Fruit fly (Drosophila melanogaster): Measurements from ENCODE around the gene Hexo2.

The Hexo2 gene

dm6 chrX:8685394-8685793 is 24.1 kb upstream of the Hexo2 start:
- no peak for TF ChIP-seq GATAd (GFP tag; optimal IDR thresholded peaks at IDR 0.05)
- TF ChIP-seq fru (GFP tag; optimal IDR thresholded peaks at IDR 0.05) = no peak
- no peak for TF ChIP-seq N (GFP tag; optimal IDR thresholded peaks at IDR 0.05)
- TF ChIP-seq ey (GFP tag; optimal IDR thresholded peaks at IDR 0.05) = no peak
- no peak for TF ChIP-seq Hr83 (GFP tag; optimal IDR thresholded peaks at IDR 0.05; ENCODE audit: poor library complexity, severe bottlenecking)
- TF ChIP-seq Abd-B (GFP tag; optimal IDR thresholded peaks at IDR 0.05) = no peak
- TF ChIP-seq Dif (GFP tag; optimal IDR thresholded peaks at IDR 0.05; ENCODE audit: partially characterized antibody) = no peak
- no peak for TF ChIP-seq br (GFP tag; optimal IDR thresholded peaks at IDR 0.05)
- no peak for TF ChIP-seq sv (GFP tag; optimal IDR thresholded peaks at IDR 0.05)
- TF ChIP-seq Dfd (GFP tag; optimal IDR thresholded peaks at IDR 0.05) = no peak
- no peak for TF ChIP-seq pan (optimal IDR thresholded peaks at IDR 0.05)
- no peak for TF ChIP-seq Mio (GFP tag; optimal IDR thresholded peaks at IDR 0.05)
- no peak for TF ChIP-seq brk (GFP tag; optimal IDR thresholded peaks at IDR 0.05)
- TF ChIP-seq jim (GFP tag; optimal IDR thresholded peaks at IDR 0.05) = no peak
- no peak for TF ChIP-seq Vsx2 (GFP tag; optimal IDR thresholded peaks at IDR 0.05; ENCODE audit: partially characterized antibody)

dm6 chrX:8690003-8690402 is 19.4 kb upstream of the Hexo2 start, which contains the start of the genes Ppt1 and Ogg1:
Ppt1 (minus strand) TSS chrX:8690227.
Ogg1 (plus strand) TSS chrX:8690327.
- TF ChIP-seq tai (GFP tag; optimal IDR thresholded peaks at IDR 0.05) = peak; percentile 86
- no peak for TF ChIP-seq Dfd (GFP tag; optimal IDR thresholded peaks at IDR 0.05)
- peak; percentile 63 for TF ChIP-seq br (GFP tag; optimal IDR thresholded peaks at IDR 0.05)
- TF ChIP-seq Hnf4 (GFP tag; optimal IDR thresholded peaks at IDR 0.05) = peak; percentile 84
- peak; percentile 58 for TF ChIP-seq sv (GFP tag; optimal IDR thresholded peaks at IDR 0.05)
- TF ChIP-seq OdsH (GFP tag; optimal IDR thresholded peaks at IDR 0.05) = peak; percentile 41
- TF ChIP-seq foxo (GFP tag; optimal IDR thresholded peaks at IDR 0.05) = peak in 1 of 2 experiments; percentile 80
- no peak for TF ChIP-seq usp (GFP tag; optimal IDR thresholded peaks at IDR 0.05)
- TF ChIP-seq CG32264 (GFP tag; optimal IDR thresholded peaks at IDR 0.05) = no peak
- no peak for TF ChIP-seq Rel (GFP tag; optimal IDR thresholded peaks at IDR 0.05)
- peak; percentile 98 for TF ChIP-seq Rel (tag; optimal IDR thresholded peaks at IDR 0.05)
- no peak for TF ChIP-seq Mio (GFP tag; optimal IDR thresholded peaks at IDR 0.05)
- TF ChIP-seq sage (GFP tag; optimal IDR thresholded peaks at IDR 0.05) = peak; percentile 36
- TF ChIP-seq h (GFP tag; optimal IDR thresholded peaks at IDR 0.05) = peak; percentile 76
- TF ChIP-seq psq (GFP tag; optimal IDR thresholded peaks at IDR 0.05) = peak; percentile 50
- TF ChIP-seq lola (GFP tag; optimal IDR thresholded peaks at IDR 0.05) = no peak
- TF ChIP-seq brk (GFP tag; optimal IDR thresholded peaks at IDR 0.05) = peak; percentile 29
- TF ChIP-seq Jra (GFP tag; optimal IDR thresholded peaks at IDR 0.05) = peak; percentile 77
- peak; percentile 41 for TF ChIP-seq CG9705 (GFP tag; optimal IDR thresholded peaks at IDR 0.05)
- TF ChIP-seq dl (GFP tag; optimal IDR thresholded peaks at IDR 0.05; ENCODE audit: insufficient read depth in 1 of 2, partially characterized antibody in 2 of 2) = no peak
- TF ChIP-seq dsf (GFP tag; optimal IDR thresholded peaks at IDR 0.05; ENCODE audit: borderline replicate concordance) = peak; percentile 28
- no peak for TF ChIP-seq Hr78 (GFP tag; optimal IDR thresholded peaks at IDR 0.05)
- TF ChIP-seq Sp1 (GFP tag; optimal IDR thresholded peaks at IDR 0.05) = peak; percentile 59
- TF ChIP-seq Hr83 (GFP tag; optimal IDR thresholded peaks at IDR 0.05; ENCODE audit: poor library complexity, severe bottlenecking) = peak; percentile 82
- peak; percentile 63 for TF ChIP-seq HLH106 (tag; optimal IDR thresholded peaks at IDR 0.05)
- TF ChIP-seq woc (GFP tag; optimal IDR thresholded peaks at IDR 0.05) = peak; percentile 86
- peak; percentile 75 for TF ChIP-seq rgr (GFP tag; optimal IDR thresholded peaks at IDR 0.05)
- no peak for TF ChIP-seq CrebA (GFP tag; optimal IDR thresholded peaks at IDR 0.05; ENCODE audit: borderline replicate concordance)
- TF ChIP-seq GATAd (GFP tag; optimal IDR thresholded peaks at IDR 0.05) = peak; percentile 19
- TF ChIP-seq pan (optimal IDR thresholded peaks at IDR 0.05) = no peak
- no peak for TF ChIP-seq Vsx2 (GFP tag; optimal IDR thresholded peaks at IDR 0.05; ENCODE audit: partially characterized antibody)
- no peak for TF ChIP-seq Dif (GFP tag; optimal IDR thresholded peaks at IDR 0.05; ENCODE audit: partially characterized antibody)
- TF ChIP-seq jim (GFP tag; optimal IDR thresholded peaks at IDR 0.05) = no peak
- peak; percentile 53 for TF ChIP-seq fru (GFP tag; optimal IDR thresholded peaks at IDR 0.05)
- TF ChIP-seq Abd-B (GFP tag; optimal IDR thresholded peaks at IDR 0.05) = no peak
- TF ChIP-seq Myc (optimal IDR thresholded peaks at IDR 0.05) = peak; percentile 66
- no peak for TF ChIP-seq N (GFP tag; optimal IDR thresholded peaks at IDR 0.05)
- peak; percentile 70 for TF ChIP-seq ey (GFP tag; optimal IDR thresholded peaks at IDR 0.05)
- TF ChIP-seq dmrt93B (GFP tag; optimal IDR thresholded peaks at IDR 0.05) = no peak
